Worm (Caenorhabditis elegans) whole organism, L1 larva: ENCODE data around the gene math-24.

Experiments
- ama-1 ChIP-seq: fragments of 150-350 bp; optimal IDR thresholded peaks from 2 replicates; lab custom pipeline; 2014
- egl-27 ChIP-seq, 2 experiments: fragments of 150-350 bp in 1 of 2; sonication (generic microtip); optimal IDR thresholded peaks; 3 replicates each; lab custom pipeline; 2017 to 2018; ENCODE audit warnings: missing biosample characterization in 2 of 2, missing genetic modification characterization in 2 of 2, missing genetic modification reagents in 2 of 2
- fos-1 ChIP-seq: fragments of 150-350 bp; optimal IDR thresholded peaks from 2 replicates; lab custom pipeline; 2014; ENCODE audit warnings: missing biosample characterization, missing genetic modification characterization
- hlh-4 ChIP-seq: sonication (generic microtip); optimal IDR thresholded peaks from 2 replicates; lab custom pipeline; 2016; ENCODE audit warnings: mild to moderate bottlenecking, missing genetic modification characterization, missing compliant biosample characterization
- nhr-20 ChIP-seq: sonication (generic microtip); optimal IDR thresholded peaks from 2 replicates; lab custom pipeline; 2016; ENCODE audit warnings: mild to moderate bottlenecking, missing genetic modification characterization, missing compliant biosample characterization
- nhr-28 ChIP-seq: fragments of 150-350 bp; optimal IDR thresholded peaks from 2 replicates; lab custom pipeline; 2014; ENCODE audit warnings: missing biosample characterization, missing genetic modification characterization
- nhr-77 ChIP-seq: fragments of 150-350 bp; optimal IDR thresholded peaks from 2 replicates; lab custom pipeline; 2014; ENCODE audit warnings: missing biosample characterization, missing genetic modification characterization
- nhr-90 ChIP-seq: sonication (generic microtip); optimal IDR thresholded peaks from 2 replicates; lab custom pipeline; 2016; ENCODE audit warnings: mild to moderate bottlenecking, missing genetic modification characterization, missing compliant biosample characterization; ENCODE audit not compliant: poor library complexity

- TF ChIP-seq nhr-90 (tag; lab: Kevin White, UChicago) (no peak), hlh-4 (tag; lab: Kevin White, UChicago) (no peak), nhr-77 (tag; lab: Kevin White, UChicago) (no peak), egl-27 (tag; optimal IDR thresholded peaks at IDR 0.05; lab: Kevin White, UChicago) (no peak), ama-1 (lab: Kevin White, UChicago) (no peak), nhr-20 (tag; lab: Kevin White, UChicago) (no peak), nhr-28 (no peak), fos-1 (tag; lab: Kevin White, UChicago) (no peak)
Measured at ce11 chrII:1897936-1898335, 2.1 kb upstream of the math-24 start, which contains the start of gene C46F9.6.
